Worm (Caenorhabditis elegans) whole organism, L1 larva: ENCODE data around the gene mec-7.

Source experiments
- C16A3.4 ChIP-seq: fragments of 150-350 bp; optimal IDR thresholded peaks from 2 replicates; lab custom pipeline; 2014; ENCODE audit warnings: missing biosample characterization, missing genetic modification characterization
- C34B4.2 ChIP-seq: sonication (generic microtip); optimal IDR thresholded peaks from 2 replicates; lab custom pipeline; 2017; ENCODE audit warnings: mild to moderate bottlenecking, missing genetic modification characterization, missing compliant biosample characterization
- F16B12.6 ChIP-seq: fragments of 150-350 bp; optimal IDR thresholded peaks from 2 replicates; lab custom pipeline; 2014; ENCODE audit warnings: missing biosample characterization, missing genetic modification characterization
- alr-1 ChIP-seq: fragments of 200-800 bp; sonication (Bioruptor generic); optimal IDR thresholded peaks from 2 replicates; lab custom pipeline; 2018; ENCODE audit warnings: borderline replicate concordance, mild to moderate bottlenecking, missing genetic modification characterization, missing compliant biosample characterization
- blmp-1 ChIP-seq: fragments of 150-350 bp; optimal IDR thresholded peaks from 2 replicates; lab custom pipeline; 2014; ENCODE audit warnings: missing biosample characterization, missing genetic modification characterization
- ceh-63 ChIP-seq: fragments of 200-800 bp; sonication (Bioruptor generic); optimal IDR thresholded peaks from 2 replicates; lab custom pipeline; 2018; ENCODE audit warnings: mild to moderate bottlenecking, missing genetic modification characterization, missing compliant biosample characterization
- ceh-88 ChIP-seq: fragments of 200-800 bp; sonication (Bioruptor generic); IDR thresholded peaks from 2 replicates; pipeline ENCODE4 v1.3.6; 2022; ENCODE audit warnings: missing genetic modification characterization, missing compliant biosample characterization
- ceh-90 ChIP-seq: sonication (generic microtip); optimal IDR thresholded peaks from 2 replicates; lab custom pipeline; 2016; ENCODE audit warnings: missing genetic modification characterization, missing compliant biosample characterization
- dsc-1 ChIP-seq: sonication (generic microtip); optimal IDR thresholded peaks from 2 replicates; lab custom pipeline; 2016; ENCODE audit warnings: mild to moderate bottlenecking, missing genetic modification characterization, missing compliant biosample characterization
- efl-1 ChIP-seq, 4 experiments: fragments of 150-350 bp; optimal IDR thresholded peaks in 3 of 4; peaks in 1 of 4; 1 replicate in 1 of 4; 2 replicates in 3 of 4; lab custom pipeline; 2014; ENCODE audit warnings: missing biosample characterization in 2 of 4, missing genetic modification characterization in 2 of 4, missing genetic modification reagents in 2 of 4
- efl-3 ChIP-seq: fragments of 200-800 bp; sonication (Bioruptor generic); optimal IDR thresholded peaks from 2 replicates; lab custom pipeline; 2018; ENCODE audit warnings: mild to moderate bottlenecking, missing genetic modification characterization, missing compliant biosample characterization
- egl-13 ChIP-seq: sonication (generic microtip); optimal IDR thresholded peaks from 2 replicates; lab custom pipeline; 2016; ENCODE audit warnings: missing genotype, missing genetic modification reagents, missing genetic modification characterization, missing compliant biosample characterization
- elt-3 ChIP-seq, 6 experiments: fragments of 150-350 bp in 1 of 6; sonication (generic microtip); optimal IDR thresholded peaks; 2 replicates each; lab custom pipeline; 2017 to 2018; ENCODE audit warnings: missing biosample characterization in 6 of 6, missing genetic modification characterization in 6 of 6, inconsistent platforms in 1 of 6
- ets-5 ChIP-seq: fragments of 200-800 bp; sonication (Bioruptor generic); IDR thresholded peaks from 2 replicates; pipeline ENCODE4 v1.3.6; 2022; ENCODE audit warnings: missing genetic modification characterization, missing compliant biosample characterization
- fos-1 ChIP-seq: fragments of 150-350 bp; optimal IDR thresholded peaks from 2 replicates; lab custom pipeline; 2014; ENCODE audit warnings: missing biosample characterization, missing genetic modification characterization
- grh-1 ChIP-seq: fragments of 200-800 bp; sonication (Bioruptor generic); IDR thresholded peaks from 2 replicates; pipeline ENCODE4 v1.3.6; 2022; ENCODE audit warnings: missing genetic modification reagents, missing genetic modification characterization, missing compliant biosample characterization
- hlh-4 ChIP-seq: sonication (generic microtip); optimal IDR thresholded peaks from 2 replicates; lab custom pipeline; 2016; ENCODE audit warnings: mild to moderate bottlenecking, missing genetic modification characterization, missing compliant biosample characterization
- irx-1 ChIP-seq: sonication (generic microtip); optimal IDR thresholded peaks from 2 replicates; lab custom pipeline; 2016; ENCODE audit warnings: missing genetic modification characterization, missing compliant biosample characterization
- jun-1 ChIP-seq: fragments of 150-350 bp; optimal IDR thresholded peaks from 2 replicates; lab custom pipeline; 2014; ENCODE audit warnings: missing biosample characterization, missing genetic modification reagents, missing genetic modification characterization
- lin-13 ChIP-seq: fragments of 150-350 bp; optimal IDR thresholded peaks from 2 replicates; lab custom pipeline; 2014; ENCODE audit warnings: missing biosample characterization, missing genetic modification reagents, missing genetic modification characterization
- lin-15B ChIP-seq: fragments of 150-350 bp; sonication (generic microtip); optimal IDR thresholded peaks from 3 replicates; lab custom pipeline; 2014; ENCODE audit warnings: missing biosample characterization, missing genetic modification characterization
- lin-35 ChIP-seq, 2 experiments: fragments of 150-350 bp; optimal IDR thresholded peaks; 2 replicates each; lab custom pipeline; 2014; ENCODE audit warnings: missing biosample characterization in 2 of 2, missing genetic modification characterization in 2 of 2, missing genetic modification reagents in 2 of 2
- lin-39 ChIP-seq: fragments of 150-350 bp; optimal IDR thresholded peaks from 2 replicates; lab custom pipeline; 2014; ENCODE audit warnings: missing biosample characterization, missing genetic modification reagents, missing genetic modification characterization
- lir-3 ChIP-seq: sonication (generic microtip); optimal IDR thresholded peaks from 2 replicates; lab custom pipeline; 2016; ENCODE audit warnings: mild to moderate bottlenecking, missing genetic modification characterization, moderate library complexity, missing compliant biosample characterization; ENCODE audit not compliant: poor library complexity
- lsy-2 ChIP-seq, 2 experiments: fragments of 150-350 bp; optimal IDR thresholded peaks; 2 replicates each; lab custom pipeline; 2014; ENCODE audit warnings: missing biosample characterization in 2 of 2, missing genetic modification characterization in 2 of 2
- mab-9 ChIP-seq: fragments of 200-800 bp; sonication (Bioruptor generic); IDR thresholded peaks from 2 replicates; pipeline ENCODE4 v1.3.6; 2022; ENCODE audit warnings: missing genetic modification reagents, missing genetic modification characterization, missing compliant biosample characterization
- mdl-1 ChIP-seq, 2 experiments: fragments of 150-350 bp; optimal IDR thresholded peaks; 2 replicates each; lab custom pipeline; 2014 to 2017; ENCODE audit warnings: missing biosample characterization in 2 of 2, missing genetic modification characterization in 2 of 2, inconsistent platforms in 1 of 2
- mef-2 ChIP-seq: fragments of 150-350 bp; optimal IDR thresholded peaks from 2 replicates; lab custom pipeline; 2014; ENCODE audit warnings: missing biosample characterization, missing genetic modification characterization
- mep-1 ChIP-seq: fragments of 150-350 bp; optimal IDR thresholded peaks from 2 replicates; lab custom pipeline; 2014; ENCODE audit warnings: missing biosample characterization, missing genetic modification characterization
- nhr-19 ChIP-seq: fragments of 200-800 bp; sonication (Bioruptor generic); conservative IDR thresholded peaks from 2 replicates; pipeline ENCODE4 v1.3.6; 2022; ENCODE audit warnings: missing genetic modification characterization, missing compliant biosample characterization
- nhr-20 ChIP-seq: sonication (generic microtip); optimal IDR thresholded peaks from 2 replicates; lab custom pipeline; 2016; ENCODE audit warnings: mild to moderate bottlenecking, missing genetic modification characterization, missing compliant biosample characterization
- nhr-237 ChIP-seq: fragments of 150-350 bp; optimal IDR thresholded peaks from 2 replicates; lab custom pipeline; 2014; ENCODE audit warnings: missing biosample characterization, missing genetic modification characterization
- nhr-47 ChIP-seq: sonication (generic microtip); optimal IDR thresholded peaks from 2 replicates; lab custom pipeline; 2016; ENCODE audit warnings: mild to moderate bottlenecking, missing genetic modification characterization, moderate library complexity, missing compliant biosample characterization
- nhr-71 ChIP-seq: sonication (generic microtip); optimal IDR thresholded peaks from 2 replicates; lab custom pipeline; 2016; ENCODE audit warnings: mild to moderate bottlenecking, missing genetic modification characterization, moderate library complexity, missing compliant biosample characterization
- nhr-77 ChIP-seq: fragments of 150-350 bp; optimal IDR thresholded peaks from 2 replicates; lab custom pipeline; 2014; ENCODE audit warnings: missing biosample characterization, missing genetic modification characterization
- nhr-85 ChIP-seq: sonication (generic microtip); peaks from one replicate; lab custom pipeline; 2016; ENCODE audit warnings: missing genetic modification characterization, inconsistent platforms, missing compliant biosample characterization
- nhr-90 ChIP-seq: sonication (generic microtip); optimal IDR thresholded peaks from 2 replicates; lab custom pipeline; 2016; ENCODE audit warnings: mild to moderate bottlenecking, missing genetic modification characterization, missing compliant biosample characterization; ENCODE audit not compliant: poor library complexity
- pag-3 ChIP-seq: sonication (generic microtip); optimal IDR thresholded peaks from 2 replicates; lab custom pipeline; 2017; ENCODE audit warnings: missing genetic modification characterization, mild to moderate bottlenecking, missing compliant biosample characterization, antibody characterized with exemption, borderline replicate concordance; ENCODE audit not compliant: insufficient read depth
- rnt-1 ChIP-seq: sonication (generic microtip); optimal IDR thresholded peaks from 2 replicates; lab custom pipeline; 2016; ENCODE audit warnings: mild to moderate bottlenecking, missing genetic modification characterization, moderate library complexity, missing compliant biosample characterization
- skn-1 ChIP-seq: fragments of 150-350 bp; optimal IDR thresholded peaks from 2 replicates; lab custom pipeline; 2014; ENCODE audit warnings: missing biosample characterization, missing genetic modification characterization
- snpc-4 ChIP-seq: fragments of 150-350 bp; optimal IDR thresholded peaks from 2 replicates; lab custom pipeline; 2014; ENCODE audit warnings: missing biosample characterization, missing genetic modification characterization
- snu-23 ChIP-seq: sonication (generic microtip); optimal IDR thresholded peaks from 2 replicates; lab custom pipeline; 2016; ENCODE audit warnings: missing genetic modification characterization, missing compliant biosample characterization
- sox-4 ChIP-seq: sonication (generic microtip); optimal IDR thresholded peaks from 2 replicates; lab custom pipeline; 2016; ENCODE audit warnings: missing genetic modification characterization, missing compliant biosample characterization
- sptf-1 ChIP-seq: fragments of 150-350 bp; optimal IDR thresholded peaks from 2 replicates; lab custom pipeline; 2014; ENCODE audit warnings: missing biosample characterization, missing genetic modification characterization
- tlp-1 ChIP-seq: fragments of 150-350 bp; optimal IDR thresholded peaks from 2 replicates; lab custom pipeline; 2014; ENCODE audit warnings: missing biosample characterization, missing genetic modification characterization
- zip-4 ChIP-seq: fragments of 200-800 bp; sonication (Bioruptor generic); optimal IDR thresholded peaks from 2 replicates; lab custom pipeline; 2018; ENCODE audit warnings: mild to moderate bottlenecking, missing genetic modification characterization, moderate library complexity, missing compliant biosample characterization
- ztf-11 ChIP-seq, 2 experiments: sonication (generic microtip); optimal IDR thresholded peaks; 2 replicates each; lab custom pipeline; 2016 to 2017; ENCODE audit warnings: missing genetic modification characterization in 2 of 2, missing biosample characterization in 1 of 2, missing compliant biosample characterization in 1 of 2
- ztf-4 ChIP-seq: fragments of 150-350 bp; optimal IDR thresholded peaks from 2 replicates; lab custom pipeline; 2014; ENCODE audit warnings: missing biosample characterization, missing genetic modification characterization

Gene mec-7

ce11 chrX:7794306-7794743, 17.8 kb upstream of the mec-7 start:
- TF ChIP-seq nhr-71 (tag; lab: Kevin White, UChicago) (peak; percentile 19), ceh-90 (tag; lab: Kevin White, UChicago) (no peak), efl-1 (optimal IDR thresholded peaks at IDR 0.05; lab: Kevin White, UChicago) (no peak), efl-1 (GFP tag; optimal IDR thresholded peaks at IDR 0.05 in 1 of 2; lab: Kevin White, UChicago) (peak in 1 of 2 experiments; percentile 88), ceh-63 (GFP tag; lab: Kevin White, UChicago) (no peak), jun-1 (tag; lab: Kevin White, UChicago) (peak; percentile 3), nhr-20 (tag; lab: Kevin White, UChicago) (peak; percentile 22), fos-1 (peak; percentile 38), mdl-1 (tag; optimal IDR thresholded peaks at IDR 0.05; lab: Kevin White, UChicago) (peak in 1 of 2 experiments; percentile 31), lin-13 (GFP tag; lab: Kevin White, UChicago) (no peak), mep-1 (tag; lab: Kevin White, UChicago) (peak; percentile 4), lin-35 (GFP tag; optimal IDR thresholded peaks at IDR 0.05; lab: Kevin White, UChicago) (peak in 1 of 2 experiments; percentile 40), nhr-19 (GFP tag; lab: Robert Waterston, UW) (peak; percentile 45), nhr-90 (tag; lab: Kevin White, UChicago) (peak; percentile 58), dsc-1 (peak; percentile 2), hlh-4 (tag; lab: Kevin White, UChicago) (no peak), snu-23 (peak; percentile 19), elt-3 (tag; optimal IDR thresholded peaks at IDR 0.05; lab: Kevin White, UChicago) (peak in 1 of 6 experiments; percentile 42), C16A3.4 (tag; lab: Kevin White, UChicago) (peak; percentile 48), blmp-1 (tag; lab: Kevin White, UChicago) (peak; percentile 68), rnt-1 (tag; lab: Kevin White, UChicago) (peak; percentile 11), nhr-47 (tag; lab: Kevin White, UChicago) (peak; percentile 4)

DNA sequence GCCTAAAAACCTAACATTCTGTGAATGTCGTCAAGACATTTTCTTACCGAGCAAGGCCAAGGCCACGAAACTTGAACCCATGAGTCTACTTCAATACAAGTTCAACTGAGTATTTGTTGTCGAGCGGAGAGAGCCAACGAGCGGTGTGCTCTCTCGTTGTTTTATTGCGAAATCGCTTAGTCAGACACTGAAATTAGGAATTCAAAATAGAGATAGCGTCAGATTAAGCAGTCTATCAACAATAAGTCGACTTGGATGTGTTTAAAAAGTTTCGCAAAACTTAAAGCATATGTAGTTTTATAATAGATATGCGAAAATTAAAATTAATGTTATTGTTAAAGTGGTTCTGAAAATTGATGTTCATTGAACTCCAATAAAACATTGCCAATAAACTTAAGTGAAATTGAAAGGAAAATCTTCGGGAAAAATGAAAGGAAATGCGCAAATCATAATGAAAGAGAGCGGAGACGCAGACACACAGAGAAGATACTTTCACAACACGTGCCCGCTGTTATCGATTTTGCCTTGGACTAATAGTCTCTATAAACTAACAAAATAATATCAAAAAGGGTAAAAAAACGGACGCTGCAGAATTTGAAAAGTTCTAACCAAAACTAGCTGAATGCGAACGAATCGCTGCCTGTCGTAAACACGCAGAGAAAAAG, 17.0 kb upstream of the mec-7 start, which contains the start of gene ZK154.6:
ZK154.6 (minus strand) TSS at position 187 of the 665 bp plus-strand sequence.
- TF ChIP-seq nhr-237 (no peak), mef-2 (no peak), nhr-85 (tag; lab: Kevin White, UChicago) (peak; percentile 77), grh-1 (GFP tag; lab: Robert Waterston, UW) (no peak), alr-1 (tag; lab: Kevin White, UChicago) (no peak), snu-23 (peak; percentile 61), tlp-1 (tag; lab: Kevin White, UChicago) (no peak), mab-9 (GFP tag; lab: Robert Waterston, UW) (no peak), ceh-63 (GFP tag; lab: Kevin White, UChicago) (no peak), mep-1 (tag; lab: Kevin White, UChicago) (peak; percentile 69), ets-5 (GFP tag; lab: Robert Waterston, UW) (no peak), elt-3 (tag; optimal IDR thresholded peaks at IDR 0.05; lab: Kevin White, UChicago) (peak in 2 of 6 experiments; percentile 29 to 57), lin-13 (GFP tag; lab: Kevin White, UChicago) (no peak), zip-4 (GFP tag; lab: Kevin White, UChicago) (peak; percentile 71), pag-3 (tag; lab: Kevin White, UChicago) (no peak), nhr-77 (tag; lab: Kevin White, UChicago) (no peak), snpc-4 (tag; lab: Kevin White, UChicago) (peak; percentile 1), F16B12.6 (tag; lab: Kevin White, UChicago) (peak; percentile 22), lin-39 (tag; lab: Kevin White, UChicago) (no peak), lsy-2 (tag; optimal IDR thresholded peaks at IDR 0.05; lab: Kevin White, UChicago) (peak in 1 of 2 experiments; percentile 37), ztf-4 (tag; lab: Kevin White, UChicago) (no peak), egl-13 (no peak), nhr-19 (GFP tag; lab: Robert Waterston, UW) (0 out of 2 replicates have a peak, but pooled peaks have one; percentile 27), ztf-11 (tag; optimal IDR thresholded peaks at IDR 0.05; lab: Kevin White, UChicago) (no peak), lin-15B (tag; lab: Kevin White, UChicago) (no peak), efl-3 (GFP tag; lab: Kevin White, UChicago) (no peak), irx-1 (peak; percentile 51), lin-35 (GFP tag; optimal IDR thresholded peaks at IDR 0.05; lab: Kevin White, UChicago) (peak in 1 of 2 experiments; percentile 46), C34B4.2 (tag; lab: Kevin White, UChicago) (no peak), sptf-1 (tag; lab: Kevin White, UChicago) (no peak), skn-1 (tag; lab: Kevin White, UChicago) (no peak), lir-3 (tag; lab: Kevin White, UChicago) (no peak), rnt-1 (tag; lab: Kevin White, UChicago) (peak; percentile 20), ceh-88 (GFP tag; lab: Robert Waterston, UW) (no peak), ceh-90 (tag; lab: Kevin White, UChicago) (no peak), sox-4 (tag; lab: Kevin White, UChicago) (no peak)
